Fruit fly (Drosophila melanogaster): ENCODE measurements around the gene Eno.

- no peak for TF ChIP-seq CG8478 (optimal IDR thresholded peaks at IDR 0.05)
- TF ChIP-seq CTCF (optimal IDR thresholded peaks at IDR 0.05), result no peak
These were observed 33.2 kb downstream of the Eno start for dm6 chr2L:1696269-1696668.

Measured in S2 (cell line).